Worm (Caenorhabditis elegans): ENCODE results near the gene grd-8.
A peak's percentile ranks its signal among the peaks of the same experiment; 100 is the strongest.

grd-8 gene

ce11 chrV:7847170-7847569 lies 4.8 kb downstream of the grd-8 start, which contains the start of gene memo-1:
TSS of gene memo-1 (minus strand) at chrV:7847171.
- TF ChIP-seq ceh-83 (GFP tag; optimal IDR thresholded peaks at IDR 0.05) = no peak
- no peak for TF ChIP-seq nhr-237 (tag; optimal IDR thresholded peaks at IDR 0.05)
- no peak for TF ChIP-seq elt-1 (tag; optimal IDR thresholded peaks at IDR 0.05; ENCODE audit: borderline replicate concordance, insufficient read depth)
- no peak for TF ChIP-seq unc-39 (tag; optimal IDR thresholded peaks at IDR 0.05)
- TF ChIP-seq sptf-1 (tag; optimal IDR thresholded peaks at IDR 0.05) = no peak
- no peak for TF ChIP-seq zip-8 (tag; optimal IDR thresholded peaks at IDR 0.05)
- TF ChIP-seq ceh-43 (GFP tag; optimal IDR thresholded peaks at IDR 0.05) = no peak
- TF ChIP-seq snpc-4 (tag; optimal IDR thresholded peaks at IDR 0.05) = no peak
- TF ChIP-seq elt-3 (tag; optimal IDR thresholded peaks at IDR 0.05) = no peak
- no peak for TF ChIP-seq unc-62 (GFP tag; optimal IDR thresholded peaks at IDR 0.05)

DNA sequence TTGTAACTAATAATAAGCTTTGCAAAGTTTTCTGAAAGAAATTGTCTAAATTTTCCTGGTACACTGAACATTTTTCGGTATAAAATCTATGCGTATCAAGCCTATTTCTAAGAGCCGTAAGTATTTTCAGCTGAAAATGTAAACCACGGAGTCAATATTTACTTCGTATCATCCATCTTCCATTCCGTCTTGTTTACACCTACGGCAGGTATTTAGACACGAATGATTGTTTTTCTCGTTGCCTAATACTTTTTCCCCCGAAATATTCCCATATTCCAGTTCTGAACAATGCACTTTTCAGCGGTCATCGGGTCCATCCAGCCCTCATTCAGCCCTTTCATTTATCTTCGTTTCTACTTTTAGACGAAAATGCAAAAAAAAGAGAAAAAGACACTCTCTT lies 5.4 kb downstream of the grd-8 start:
- TF ChIP-seq lsy-2 (tag; optimal IDR thresholded peaks at IDR 0.05) (no peak), tbx-8 (GFP tag; optimal IDR thresholded peaks at IDR 0.05) (no peak), unc-62 (GFP tag; optimal IDR thresholded peaks at IDR 0.05) (no peak), pha-4 (tag; optimal IDR thresholded peaks at IDR 0.05) (peak; percentile 62), M03D4.4 (tag; optimal IDR thresholded peaks at IDR 0.05) (no peak), hlh-1 (tag; optimal IDR thresholded peaks at IDR 0.05) (no peak), lin-32 (GFP tag; optimal IDR thresholded peaks at IDR 0.05) (no peak)

DNA sequence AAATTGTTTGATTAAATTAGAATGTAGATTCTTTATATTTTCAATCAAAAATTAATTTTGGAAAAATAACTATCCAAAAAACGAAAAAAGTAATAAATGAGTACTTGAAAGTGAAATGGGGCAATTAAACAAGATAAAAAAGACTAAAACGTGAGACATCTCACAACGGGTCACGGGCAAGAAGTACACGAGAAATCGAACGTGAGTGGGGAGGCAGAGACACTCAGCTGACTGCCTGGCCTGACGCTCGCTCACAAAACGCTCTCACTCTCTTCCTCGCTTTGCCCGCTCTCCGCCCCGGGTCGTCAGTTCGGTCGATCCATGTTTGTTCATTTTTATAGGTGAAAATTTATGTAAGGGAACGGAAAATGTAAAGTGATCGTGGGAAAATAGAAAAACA lies 5.9 kb downstream of the grd-8 start:
- no peak for TF ChIP-seq hlh-1 (tag; optimal IDR thresholded peaks at IDR 0.05)
- no peak for TF ChIP-seq snpc-4 (tag; optimal IDR thresholded peaks at IDR 0.05)
- no peak for TF ChIP-seq ztf-11 (tag; optimal IDR thresholded peaks at IDR 0.05)
- TF ChIP-seq sptf-1 (tag; optimal IDR thresholded peaks at IDR 0.05) = peak; percentile 56
- TF ChIP-seq ceh-39 (tag; optimal IDR thresholded peaks at IDR 0.05) = no peak
- no peak for TF ChIP-seq cnd-1 (tag; optimal IDR thresholded peaks at IDR 0.05)
- TF ChIP-seq ceh-43 (GFP tag; optimal IDR thresholded peaks at IDR 0.05) = no peak

- TF ChIP-seq ham-2 (GFP tag; optimal IDR thresholded peaks at IDR 0.05) (no peak), nhr-28 (tag; optimal IDR thresholded peaks at IDR 0.05) (no peak), hlh-1 (tag; optimal IDR thresholded peaks at IDR 0.05) (no peak), tbx-8 (GFP tag; optimal IDR thresholded peaks at IDR 0.05) (no peak), blmp-1 (tag; optimal IDR thresholded peaks at IDR 0.05) (no peak), unc-62 (GFP tag; optimal IDR thresholded peaks at IDR 0.05) (no peak), elt-3 (tag; optimal IDR thresholded peaks at IDR 0.05) (no peak), ztf-11 (tag; optimal IDR thresholded peaks at IDR 0.05) (no peak), nhr-76 (tag; optimal IDR thresholded peaks at IDR 0.05) (no peak), lin-32 (GFP tag; optimal IDR thresholded peaks at IDR 0.05) (no peak), nhr-237 (tag; optimal IDR thresholded peaks at IDR 0.05) (no peak), pha-4 (tag; optimal IDR thresholded peaks at IDR 0.05) (no peak), lsy-2 (tag; optimal IDR thresholded peaks at IDR 0.05) (no peak), nhr-12 (tag; optimal IDR thresholded peaks at IDR 0.05) (no peak), sem-2 (GFP tag; optimal IDR thresholded peaks at IDR 0.05) (no peak), mls-2 (tag; optimal IDR thresholded peaks at IDR 0.05) (no peak), cnd-1 (tag; optimal IDR thresholded peaks at IDR 0.05) (no peak), unc-120 (tag; optimal IDR thresholded peaks at IDR 0.05; ENCODE audit: poor library complexity, severe bottlenecking) (no peak)
Observed at ce11 chrV:7852078-7852477, 9.8 kb downstream of the grd-8 start.

ce11 chrV:7853900-7854299 lies 11.6 kb downstream of the grd-8 start:
- no peak for TF ChIP-seq elt-3 (tag; optimal IDR thresholded peaks at IDR 0.05)
- peak; percentile 27 for TF ChIP-seq mep-1 (tag; optimal IDR thresholded peaks at IDR 0.05)
- TF ChIP-seq ceh-43 (GFP tag; optimal IDR thresholded peaks at IDR 0.05) = no peak
- TF ChIP-seq ceh-39 (tag; optimal IDR thresholded peaks at IDR 0.05) = no peak
- no peak for TF ChIP-seq sptf-1 (tag; optimal IDR thresholded peaks at IDR 0.05)
- no peak for TF ChIP-seq cnd-1 (tag; optimal IDR thresholded peaks at IDR 0.05)
- no peak for TF ChIP-seq snpc-4 (tag; optimal IDR thresholded peaks at IDR 0.05)
- TF ChIP-seq lin-13 (tag; optimal IDR thresholded peaks at IDR 0.05) = no peak
- TF ChIP-seq ces-1 (GFP tag; optimal IDR thresholded peaks at IDR 0.05) = peak; percentile 11
- TF ChIP-seq unc-62 (GFP tag; optimal IDR thresholded peaks at IDR 0.05) = no peak
- no peak for TF ChIP-seq ztf-11 (tag; optimal IDR thresholded peaks at IDR 0.05)
- TF ChIP-seq tbx-8 (GFP tag; optimal IDR thresholded peaks at IDR 0.05) = no peak
- no peak for TF ChIP-seq sem-2 (GFP tag; optimal IDR thresholded peaks at IDR 0.05)

DNA sequence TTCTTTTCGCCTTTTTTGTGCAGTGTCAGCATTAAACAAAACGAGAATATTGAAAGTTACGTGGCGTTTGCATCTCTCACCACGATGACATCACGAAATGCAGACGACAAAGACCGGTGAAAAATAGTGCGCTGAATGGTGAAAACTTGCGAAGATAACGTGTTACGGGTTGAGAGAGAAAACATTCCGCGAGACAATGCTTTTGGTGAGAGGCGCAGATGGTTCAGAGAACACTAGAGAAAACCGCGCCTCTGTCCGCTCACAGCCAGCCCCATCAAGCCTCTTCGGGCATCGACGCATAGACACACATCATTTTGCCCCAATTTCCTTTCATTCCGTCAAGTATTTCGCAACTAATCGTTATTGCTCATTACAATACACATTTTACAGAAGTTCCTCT lies 12.3 kb downstream of the grd-8 start, which contains the start of the genes C37C3.9 and C37C3.18:
Gene C37C3.9 (minus strand): TSS at position 98 of the 400 bp plus-strand sequence.
Gene C37C3.18 (plus strand): TSS at position 391 of the 400 bp plus-strand sequence.
- TF ChIP-seq ham-2 (GFP tag; optimal IDR thresholded peaks at IDR 0.05) (peak; percentile 66), unc-120 (tag; optimal IDR thresholded peaks at IDR 0.05; ENCODE audit: poor library complexity, severe bottlenecking) (peak; percentile 47), drap-1 (GFP tag; optimal IDR thresholded peaks at IDR 0.05) (no peak), ceh-43 (GFP tag; optimal IDR thresholded peaks at IDR 0.05) (no peak), nhr-12 (tag; optimal IDR thresholded peaks at IDR 0.05) (no peak), unc-39 (tag; optimal IDR thresholded peaks at IDR 0.05) (no peak), M03D4.4 (tag; optimal IDR thresholded peaks at IDR 0.05) (no peak), nhr-76 (tag; optimal IDR thresholded peaks at IDR 0.05) (no peak), blmp-1 (tag; optimal IDR thresholded peaks at IDR 0.05) (peak; percentile 2), lsy-2 (tag; optimal IDR thresholded peaks at IDR 0.05) (peak; percentile 51), nhr-2 (tag; optimal IDR thresholded peaks at IDR 0.05) (no peak), mep-1 (tag; optimal IDR thresholded peaks at IDR 0.05) (peak; percentile 58), pha-4 (tag; optimal IDR thresholded peaks at IDR 0.05) (peak; percentile 75), mab-5 (tag; optimal IDR thresholded peaks at IDR 0.05) (no peak), unc-62 (GFP tag; optimal IDR thresholded peaks at IDR 0.05) (peak; percentile 46), zip-8 (tag; optimal IDR thresholded peaks at IDR 0.05) (no peak), elt-3 (tag; optimal IDR thresholded peaks at IDR 0.05) (no peak), hlh-1 (tag; optimal IDR thresholded peaks at IDR 0.05) (no peak), ceh-83 (GFP tag; optimal IDR thresholded peaks at IDR 0.05) (no peak), lin-32 (GFP tag; optimal IDR thresholded peaks at IDR 0.05) (no peak), bed-3 (GFP tag; optimal IDR thresholded peaks at IDR 0.05) (no peak), flh-1 (GFP tag; optimal IDR thresholded peaks at IDR 0.05) (no peak), tbx-8 (GFP tag; optimal IDR thresholded peaks at IDR 0.05) (no peak), mls-2 (tag; optimal IDR thresholded peaks at IDR 0.05) (no peak), nhr-28 (tag; optimal IDR thresholded peaks at IDR 0.05) (no peak), nhr-237 (tag; optimal IDR thresholded peaks at IDR 0.05) (peak; percentile 49), ceh-39 (tag; optimal IDR thresholded peaks at IDR 0.05) (no peak), ces-1 (GFP tag; optimal IDR thresholded peaks at IDR 0.05) (peak; percentile 49)
